Fruit fly (Drosophila melanogaster) whole organism, embryonic: Measurements from ENCODE around the gene CG9782.

Experiments
- BEAF-32 ChIP-seq: fragments of 200-800 bp; sonication (Bioruptor generic); optimal IDR thresholded peaks from 3 replicates; lab custom pipeline; 2017; ENCODE audit warnings: missing biosample characterization, missing genetic modification characterization, mild to moderate bottlenecking, moderate library complexity, missing genetic modification reagents
- Blimp-1 ChIP-seq: fragments of 200-800 bp; sonication (Bioruptor generic); optimal IDR thresholded peaks from 3 replicates; lab custom pipeline; 2018; ENCODE audit warnings: missing biosample characterization, missing genetic modification characterization, mild to moderate bottlenecking, moderate library complexity, missing genetic modification reagents
- CG10565 ChIP-seq: fragments of 200-800 bp; sonication (Bioruptor generic); optimal IDR thresholded peaks from 3 replicates; lab custom pipeline; 2016; ENCODE audit warnings: missing biosample characterization, mild to moderate bottlenecking, missing genetic modification characterization
- CG11247 ChIP-seq: fragments of 200-800 bp; sonication (Bioruptor generic); IDR thresholded peaks from 2 replicates; pipeline ENCODE4 v1.3.6; 2022; ENCODE audit warnings: missing biosample characterization, missing genetic modification characterization
- CG11504 ChIP-seq: fragments of 200-800 bp; sonication (Bioruptor generic); optimal IDR thresholded peaks from 3 replicates; lab custom pipeline; 2019; ENCODE audit warnings: missing biosample characterization, mild to moderate bottlenecking, missing genetic modification characterization, moderate library complexity
- CG12744 ChIP-seq: fragments of 200-800 bp; sonication (Bioruptor generic); optimal IDR thresholded peaks from 2 replicates; lab custom pipeline; 2016; ENCODE audit warnings: missing biosample characterization, missing genetic modification characterization
- CG13296 ChIP-seq: fragments of 200-800 bp; sonication (Bioruptor generic); optimal IDR thresholded peaks from 3 replicates; lab custom pipeline; 2018; ENCODE audit warnings: missing biosample characterization, mild to moderate bottlenecking, missing genetic modification characterization
- CG13894 ChIP-seq: fragments of 200-800 bp; sonication (Bioruptor generic); optimal IDR thresholded peaks from 3 replicates; lab custom pipeline; 2018; ENCODE audit warnings: missing biosample characterization, mild to moderate bottlenecking, missing genetic modification characterization, moderate library complexity
- CG15479 ChIP-seq: fragments of 200-800 bp; sonication (Bioruptor generic); optimal IDR thresholded peaks from 3 replicates; lab custom pipeline; 2019; ENCODE audit warnings: missing biosample characterization, mild to moderate bottlenecking, missing genetic modification characterization, moderate library complexity
- CG15601 ChIP-seq: fragments of 200-800 bp; sonication (Bioruptor generic); optimal IDR thresholded peaks from 3 replicates; lab custom pipeline; 2019; ENCODE audit warnings: missing biosample characterization, mild to moderate bottlenecking, missing genetic modification characterization, moderate library complexity
- CG16813 ChIP-seq: fragments of 200-800 bp; sonication (Bioruptor generic); IDR thresholded peaks from 3 replicates; pipeline ENCODE4 v1.3.6; 2022; ENCODE audit warnings: missing biosample characterization, missing genetic modification characterization; ENCODE audit not compliant: partially characterized antibody
- CG17385 ChIP-seq: fragments of 200-800 bp; sonication (Bioruptor generic); optimal IDR thresholded peaks from 3 replicates; lab custom pipeline; 2018; ENCODE audit warnings: missing biosample characterization, mild to moderate bottlenecking, missing genetic modification characterization
- CG2199 ChIP-seq: fragments of 200-800 bp; sonication (Bioruptor generic); IDR thresholded peaks from 3 replicates; pipeline ENCODE4 v1.3.6; 2022; ENCODE audit warnings: missing biosample characterization, missing genetic modification characterization
- CG30431 ChIP-seq: fragments of 200-800 bp; sonication (Bioruptor generic); optimal IDR thresholded peaks from 2 replicates; lab custom pipeline; 2017; ENCODE audit warnings: missing biosample characterization, missing genetic modification characterization
- CG31441 ChIP-seq: fragments of 200-800 bp; sonication (Bioruptor generic); IDR thresholded peaks from 2 replicates; pipeline ENCODE4 v1.3.6; 2022; ENCODE audit warnings: missing biosample characterization, missing genetic modification characterization
- CG3163 ChIP-seq: fragments of 200-800 bp; sonication (Bioruptor generic); optimal IDR thresholded peaks from 3 replicates; lab custom pipeline; 2016; ENCODE audit warnings: missing biosample characterization, missing genetic modification characterization
- CG6765 ChIP-seq: fragments of 200-800 bp; sonication (Bioruptor generic); optimal IDR thresholded peaks from 3 replicates; lab custom pipeline; 2017; ENCODE audit warnings: missing biosample characterization, mild to moderate bottlenecking, missing genetic modification characterization
- CG7372 ChIP-seq: fragments of 200-800 bp; sonication (Bioruptor generic); IDR thresholded peaks from 2 replicates; pipeline ENCODE4 v1.3.6; 2022; ENCODE audit warnings: missing biosample characterization, missing genetic modification characterization
- CG7839 ChIP-seq: fragments of 200-800 bp; sonication (Bioruptor generic); optimal IDR thresholded peaks from 3 replicates; lab custom pipeline; 2018; ENCODE audit warnings: missing biosample characterization, mild to moderate bottlenecking, missing genetic modification characterization, moderate library complexity
- CG8290 ChIP-seq, 3 experiments: fragments of 200-800 bp; sonication (Bioruptor generic); optimal IDR thresholded peaks; 2 replicates each; lab custom pipeline; 2016 to 2019; ENCODE audit warnings: missing biosample characterization in 3 of 3, missing genetic modification characterization in 3 of 3, mild to moderate bottlenecking in 2 of 3, moderate library complexity in 1 of 3
- CG9215 ChIP-seq: fragments of 200-800 bp; sonication (Bioruptor generic); IDR thresholded peaks from 2 replicates; pipeline ENCODE4 v1.3.6; 2022; ENCODE audit warnings: missing biosample characterization, missing genetic modification characterization
- CG9727 ChIP-seq: fragments of 200-800 bp; sonication (Bioruptor generic); optimal IDR thresholded peaks from 3 replicates; lab custom pipeline; 2017; ENCODE audit warnings: missing biosample characterization, mild to moderate bottlenecking, missing genetic modification characterization
- CG9876 ChIP-seq: fragments of 200-800 bp; sonication (Bioruptor generic); optimal IDR thresholded peaks from 2 replicates; lab custom pipeline; 2016; ENCODE audit warnings: missing biosample characterization, missing genetic modification characterization
- CHES-1-like ChIP-seq: fragments of 200-800 bp; sonication (Bioruptor generic); optimal IDR thresholded peaks from 2 replicates; lab custom pipeline; 2016; ENCODE audit warnings: missing biosample characterization, missing genetic modification characterization
- CoRest ChIP-seq: fragments of 200-800 bp; sonication (Bioruptor generic); optimal IDR thresholded peaks from 3 replicates; lab custom pipeline; 2018; ENCODE audit warnings: missing biosample characterization, mild to moderate bottlenecking, missing genetic modification characterization, moderate library complexity
- D19A ChIP-seq: fragments of 200-800 bp; optimal IDR thresholded peaks from 3 replicates; lab custom pipeline; 2019; ENCODE audit warnings: missing biosample characterization, mild to moderate bottlenecking, missing genetic modification characterization, moderate library complexity
- E2f1 ChIP-seq: fragments of 200-800 bp; sonication (Bioruptor generic); IDR thresholded peaks from 2 replicates; pipeline ENCODE4 v1.3.6; 2022; ENCODE audit warnings: missing biosample characterization, missing genetic modification characterization
- Hr3 ChIP-seq: fragments of 200-800 bp; sonication (Bioruptor generic); optimal IDR thresholded peaks from 3 replicates; lab custom pipeline; 2016; ENCODE audit warnings: missing biosample characterization, missing genetic modification characterization
- Jarid2 ChIP-seq: fragments of 200-800 bp; sonication (Bioruptor generic); optimal IDR thresholded peaks from 3 replicates; lab custom pipeline; 2017; ENCODE audit warnings: mild to moderate bottlenecking, missing biosample characterization, missing genetic modification reagents, missing genetic modification characterization
- Med ChIP-seq: fragments of 200-800 bp; sonication (Bioruptor generic); peaks from one replicate; lab custom pipeline; 2016; ENCODE audit warnings: missing biosample characterization, missing genetic modification characterization, mild to moderate bottlenecking, inconsistent platforms, moderate library complexity
- Nf-YB ChIP-seq: fragments of 200-800 bp; sonication (Bioruptor generic); optimal IDR thresholded peaks from 3 replicates; lab custom pipeline; 2019; ENCODE audit warnings: missing biosample characterization, mild to moderate bottlenecking, missing genetic modification characterization, moderate library complexity
- YL-1 ChIP-seq: fragments of 200-800 bp; sonication (Bioruptor generic); optimal IDR thresholded peaks from 3 replicates; lab custom pipeline; 2017; ENCODE audit warnings: missing biosample characterization, mild to moderate bottlenecking, missing genetic modification characterization
- amos ChIP-seq: fragments of 200-800 bp; sonication (Bioruptor generic); IDR thresholded peaks from 2 replicates; pipeline ENCODE4 v1.3.6; 2022; ENCODE audit warnings: missing biosample characterization, missing genetic modification characterization; ENCODE audit not compliant: partially characterized antibody
- cas ChIP-seq: fragments of 200-800 bp; sonication (Bioruptor generic); IDR thresholded peaks from 2 replicates; pipeline ENCODE4 v1.3.6; 2022; ENCODE audit warnings: missing biosample characterization, missing genetic modification characterization
- corto ChIP-seq: fragments of 200-800 bp; sonication (Bioruptor generic); optimal IDR thresholded peaks from 2 replicates; lab custom pipeline; 2016; ENCODE audit warnings: missing biosample characterization, mild to moderate bottlenecking, missing genetic modification characterization, moderate library complexity
- dati ChIP-seq: fragments of 200-800 bp; sonication (Bioruptor generic); IDR thresholded peaks from 2 replicates; pipeline ENCODE4 v1.3.6; 2022; ENCODE audit warnings: missing biosample characterization, missing genetic modification characterization
- gfzf ChIP-seq: fragments of 200-800 bp; sonication (Bioruptor generic); optimal IDR thresholded peaks from 2 replicates; lab custom pipeline; 2016; ENCODE audit warnings: missing biosample characterization, mild to moderate bottlenecking, missing genetic modification characterization, moderate library complexity
- insv ChIP-seq, 2 experiments: fragments of 200-800 bp; sonication (Bioruptor generic); optimal IDR thresholded peaks; 3 replicates each; lab custom pipeline; 2016 to 2018; ENCODE audit warnings: missing biosample characterization in 2 of 2, missing genetic modification characterization in 2 of 2
- klu ChIP-seq: fragments of 200-800 bp; sonication (Bioruptor generic); IDR thresholded peaks from 2 replicates; pipeline ENCODE4 v1.3.6; 2022; ENCODE audit warnings: missing biosample characterization, missing genetic modification characterization
- lmd ChIP-seq: fragments of 200-800 bp; sonication (Bioruptor generic); IDR thresholded peaks from 2 replicates; pipeline ENCODE4 v1.3.6; 2022; ENCODE audit warnings: missing biosample characterization, missing genetic modification characterization
- odd ChIP-seq: fragments of 200-800 bp; sonication (Bioruptor generic); optimal IDR thresholded peaks from 2 replicates; lab custom pipeline; 2017; ENCODE audit warnings: missing biosample characterization, mild to moderate bottlenecking, missing genetic modification characterization
- p53 ChIP-seq: fragments of 200-800 bp; sonication (Bioruptor generic); optimal IDR thresholded peaks from 2 replicates; lab custom pipeline; 2016; ENCODE audit warnings: missing biosample characterization, missing genetic modification characterization
- ranshi ChIP-seq: fragments of 200-800 bp; sonication (Bioruptor generic); IDR thresholded peaks from 2 replicates; pipeline ENCODE4 v1.3.6; 2022; ENCODE audit warnings: missing biosample characterization, missing genetic modification characterization
- sc ChIP-seq, 3 experiments: fragments of >200 bp in 2 of 3; fragments of 200-800 bp in 1 of 3; sonication (Bioruptor generic) in 1 of 3; optimal IDR thresholded peaks; 2 replicates in 2 of 3; 3 replicates in 1 of 3; lab custom pipeline; 2017; ENCODE audit warnings: mild to moderate bottlenecking in 1 of 3, missing biosample characterization in 1 of 3, missing genetic modification characterization in 1 of 3, missing genetic modification reagents in 1 of 3
- tin ChIP-seq: fragments of 200-800 bp; sonication (Bioruptor generic); optimal IDR thresholded peaks from 3 replicates; lab custom pipeline; 2016; ENCODE audit warnings: missing biosample characterization, missing genetic modification characterization
- toy ChIP-seq: fragments of 200-800 bp; sonication (Bioruptor generic); IDR thresholded peaks from 2 replicates; pipeline ENCODE4 v1.3.6; 2022; ENCODE audit warnings: missing biosample characterization, missing genetic modification characterization
- trem ChIP-seq: fragments of 200-800 bp; optimal IDR thresholded peaks from 3 replicates; lab custom pipeline; 2019; ENCODE audit warnings: missing biosample characterization, mild to moderate bottlenecking, missing genetic modification characterization, moderate library complexity

CG9782 gene

dm6 chrX:16650078-16651063 is 29.0 kb upstream of the CG9782 start (continued):
- no peak for TF ChIP-seq BEAF-32
- no peak for TF ChIP-seq CG31441 (GFP tag; lab: Robert Waterston, UW)
- TF ChIP-seq D19A (tag; lab: Kevin White, UChicago): no peak
- no peak for TF ChIP-seq CG6765
- TF ChIP-seq CG13296: peak; percentile 17
- TF ChIP-seq gfzf (GFP tag; lab: Kevin White, UChicago): no peak
- no peak for TF ChIP-seq Blimp-1
- no peak for TF ChIP-seq CoRest
- no peak for TF ChIP-seq CG10565
- TF ChIP-seq amos (GFP tag; lab: Robert Waterston, UW): no peak
- TF ChIP-seq tin (GFP tag; lab: Kevin White, UChicago): no peak
- no peak for TF ChIP-seq trem
- no peak for TF ChIP-seq CG9876
- TF ChIP-seq cas: no peak
- TF ChIP-seq insv (GFP tag; optimal IDR thresholded peaks at IDR 0.05; lab: Kevin White, UChicago): no peak
- 0 out of 3 replicates have a peak, but pooled peaks have one; percentile 48 for TF ChIP-seq CG2199 (GFP tag; lab: Robert Waterston, UW)
- no peak for TF ChIP-seq Jarid2
- TF ChIP-seq dati (GFP tag; lab: Robert Waterston, UW): no peak
- TF ChIP-seq CG13894 (tag; lab: Kevin White, UChicago): no peak
- no peak for TF ChIP-seq klu (GFP tag; lab: Robert Waterston, UW)
- no peak for TF ChIP-seq CG8290 (GFP tag; optimal IDR thresholded peaks at IDR 0.05; lab: Kevin White, UChicago)
- peak in 1 of 2 experiments; percentile 15 for TF ChIP-seq CG8290 (tag; optimal IDR thresholded peaks at IDR 0.05; lab: Kevin White, UChicago)
- TF ChIP-seq toy (GFP tag; lab: Robert Waterston, UW): no peak
- TF ChIP-seq p53 (GFP tag; lab: Kevin White, UChicago): peak; percentile 27
- TF ChIP-seq Nf-YB (GFP tag; lab: Kevin White, UChicago): no peak
- no peak for TF ChIP-seq ranshi (GFP tag; lab: Robert Waterston, UW)
- 0 out of 2 replicates have a peak, but pooled peaks have one; percentile 23 for TF ChIP-seq lmd (GFP tag; lab: Robert Waterston, UW)
- no peak for TF ChIP-seq CHES-1-like
- no peak for TF ChIP-seq CG16813 (GFP tag; lab: Robert Waterston, UW)
- peak; percentile 70 for TF ChIP-seq CG7839
- no peak for TF ChIP-seq CG9215 (GFP tag; lab: Robert Waterston, UW)
- no peak for TF ChIP-seq sc (optimal IDR thresholded peaks at IDR 0.05; lab: Kevin White, UChicago)
- no peak for TF ChIP-seq sc (GFP tag; optimal IDR thresholded peaks at IDR 0.05; lab: Kevin White, UChicago)
- TF ChIP-seq Hr3: peak; percentile 67
- no peak for TF ChIP-seq CG12744 (GFP tag; lab: Kevin White, UChicago)
- no peak for TF ChIP-seq CG7372 (GFP tag; lab: Robert Waterston, UW)
- TF ChIP-seq Med (GFP tag; lab: Kevin White, UChicago): peak; percentile 97
- no peak for TF ChIP-seq CG3163 (GFP tag; lab: Kevin White, UChicago)
- TF ChIP-seq CG17385 (GFP tag; lab: Kevin White, UChicago): peak; percentile 19
- no peak for TF ChIP-seq corto
- TF ChIP-seq CG11247: no peak
- TF ChIP-seq odd (GFP tag; lab: Kevin White, UChicago): no peak
- peak; percentile 37 for TF ChIP-seq CG9727 (GFP tag; lab: Kevin White, UChicago)
- TF ChIP-seq CG15479 (GFP tag; lab: Kevin White, UChicago): no peak
- TF ChIP-seq E2f1 (GFP tag; lab: Robert Waterston, UW): 0 out of 2 replicates have a peak, but pooled peaks have one; percentile 35
- no peak for TF ChIP-seq YL-1 (GFP tag; lab: Kevin White, UChicago)
- TF ChIP-seq CG15601 (tag; lab: Kevin White, UChicago): peak; percentile 37
- peak; percentile 79 for TF ChIP-seq CG11504 (tag; lab: Kevin White, UChicago)
- no peak for TF ChIP-seq CG30431
